Fruit fly (Drosophila melanogaster) whole organism, embryonic: ENCODE results near the gene tmod.

Experiments
- CG11456 ChIP-seq: fragments of 200-800 bp; sonication (Bioruptor generic); IDR thresholded peaks from 3 replicates; pipeline ENCODE4 v1.3.6; 2022; ENCODE audit warnings: missing biosample characterization, missing genetic modification characterization
- CG11504 ChIP-seq: fragments of 200-800 bp; sonication (Bioruptor generic); optimal IDR thresholded peaks from 3 replicates; lab custom pipeline; 2019; ENCODE audit warnings: missing biosample characterization, mild to moderate bottlenecking, missing genetic modification characterization, moderate library complexity
- CG11695 ChIP-seq: fragments of 200-800 bp; sonication (Bioruptor generic); IDR thresholded peaks from 3 replicates; pipeline ENCODE4 v1.3.6; 2022; ENCODE audit warnings: missing biosample characterization, missing genetic modification characterization
- CG11723 ChIP-seq: fragments of 200-800 bp; sonication (Bioruptor generic); optimal IDR thresholded peaks from 2 replicates; lab custom pipeline; 2017; ENCODE audit warnings: missing biosample characterization, mild to moderate bottlenecking, missing genetic modification characterization
- CG12219 ChIP-seq: fragments of 200-800 bp; sonication (Bioruptor generic); optimal IDR thresholded peaks from 3 replicates; lab custom pipeline; 2018; ENCODE audit warnings: missing biosample characterization, mild to moderate bottlenecking, missing genetic modification characterization
- CG12391 ChIP-seq: fragments of 200-800 bp; sonication (Bioruptor generic); optimal IDR thresholded peaks from 3 replicates; lab custom pipeline; 2018; ENCODE audit warnings: missing biosample characterization, mild to moderate bottlenecking, missing genetic modification characterization, moderate library complexity
- CG12769 ChIP-seq: fragments of 200-800 bp; sonication (Bioruptor generic); optimal IDR thresholded peaks from 2 replicates; lab custom pipeline; 2019; ENCODE audit warnings: missing biosample characterization, mild to moderate bottlenecking, missing genetic modification characterization, moderate library complexity
- CG14710 ChIP-seq: fragments of 200-800 bp; sonication (Bioruptor generic); optimal IDR thresholded peaks from 3 replicates; lab custom pipeline; 2019; ENCODE audit warnings: missing biosample characterization, mild to moderate bottlenecking, missing genetic modification characterization, moderate library complexity
- CG17829 ChIP-seq: fragments of 200-800 bp; optimal IDR thresholded peaks from 2 replicates; lab custom pipeline; 2019; ENCODE audit warnings: missing biosample characterization, mild to moderate bottlenecking, missing genetic modification characterization, moderate library complexity
- CG2678 ChIP-seq: fragments of 200-800 bp; sonication (Bioruptor generic); optimal IDR thresholded peaks from 3 replicates; lab custom pipeline; 2019; ENCODE audit warnings: missing biosample characterization, mild to moderate bottlenecking, missing genetic modification characterization, moderate library complexity
- CG2712 ChIP-seq: fragments of 200-800 bp; optimal IDR thresholded peaks from 3 replicates; lab custom pipeline; 2019; ENCODE audit warnings: missing biosample characterization, mild to moderate bottlenecking, missing genetic modification characterization, moderate library complexity
- CG42726 ChIP-seq: fragments of 200-800 bp; sonication (Bioruptor generic); IDR thresholded peaks from 2 replicates; pipeline ENCODE4 v1.3.6; 2022; ENCODE audit warnings: missing biosample characterization, missing genetic modification characterization; ENCODE audit not compliant: partially characterized antibody
- CG6765 ChIP-seq: fragments of 200-800 bp; sonication (Bioruptor generic); optimal IDR thresholded peaks from 3 replicates; lab custom pipeline; 2017; ENCODE audit warnings: missing biosample characterization, mild to moderate bottlenecking, missing genetic modification characterization
- CG9437 ChIP-seq: fragments of 200-800 bp; sonication (Bioruptor generic); optimal IDR thresholded peaks from 2 replicates; lab custom pipeline; 2018; ENCODE audit warnings: missing biosample characterization, mild to moderate bottlenecking, missing genetic modification characterization
- CrebB ChIP-seq: fragments of 200-800 bp; sonication (Bioruptor generic); optimal IDR thresholded peaks from 3 replicates; lab custom pipeline; 2018; ENCODE audit warnings: missing biosample characterization, mild to moderate bottlenecking, missing genetic modification characterization
- HLH3B ChIP-seq: fragments of 200-800 bp; sonication (Bioruptor generic); IDR thresholded peaks from 2 replicates; pipeline ENCODE4 v1.3.6; 2022; ENCODE audit warnings: missing biosample characterization, missing genetic modification characterization
- MESR4 ChIP-seq: fragments of 200-800 bp; sonication (Bioruptor generic); optimal IDR thresholded peaks from 2 replicates; lab custom pipeline; 2018; ENCODE audit warnings: missing biosample characterization, mild to moderate bottlenecking, missing genetic modification characterization, moderate library complexity
- Med ChIP-seq: fragments of 200-800 bp; sonication (Bioruptor generic); peaks from one replicate; lab custom pipeline; 2016; ENCODE audit warnings: missing biosample characterization, missing genetic modification characterization, mild to moderate bottlenecking, inconsistent platforms, moderate library complexity
- Oli ChIP-seq: fragments of 200-800 bp; sonication (Bioruptor generic); optimal IDR thresholded peaks from 2 replicates; lab custom pipeline; 2018; ENCODE audit warnings: missing biosample characterization, mild to moderate bottlenecking, missing genetic modification characterization, moderate library complexity
- Poxn ChIP-seq: fragments of 200-800 bp; sonication (Bioruptor generic); IDR thresholded peaks from 2 replicates; pipeline ENCODE4 v1.3.6; 2022; ENCODE audit warnings: missing biosample characterization, missing genetic modification characterization
- Ptx1 ChIP-seq: fragments of 200-800 bp; sonication (Bioruptor generic); IDR thresholded peaks from 2 replicates; pipeline ENCODE4 v1.3.6; 2022; ENCODE audit warnings: missing biosample characterization, missing genetic modification characterization
- Sox100B ChIP-seq: fragments of 200-800 bp; sonication (Bioruptor generic); optimal IDR thresholded peaks from 3 replicates; lab custom pipeline; 2018; ENCODE audit warnings: missing biosample characterization, mild to moderate bottlenecking, missing genetic modification characterization
- Sox102F ChIP-seq: fragments of 200-800 bp; sonication (Bioruptor generic); optimal IDR thresholded peaks from 2 replicates; lab custom pipeline; 2018; ENCODE audit warnings: missing biosample characterization, mild to moderate bottlenecking, missing genetic modification characterization, moderate library complexity
- ash1 ChIP-seq: fragments of 200-800 bp; sonication (Bioruptor generic); optimal IDR thresholded peaks from 2 replicates; lab custom pipeline; 2018; ENCODE audit warnings: missing biosample characterization, mild to moderate bottlenecking, missing genetic modification characterization
- bab2 ChIP-seq: fragments of 200-800 bp; sonication (Bioruptor generic); optimal IDR thresholded peaks from 2 replicates; lab custom pipeline; 2016; ENCODE audit warnings: missing biosample characterization, missing genetic modification characterization
- bsh ChIP-seq, 2 experiments: fragments of 200-800 bp; sonication (Bioruptor generic); optimal IDR thresholded peaks; 2 replicates each; lab custom pipeline; 2017 to 2018; ENCODE audit warnings: mild to moderate bottlenecking in 2 of 2, missing biosample characterization in 2 of 2, missing genetic modification characterization in 2 of 2, moderate library complexity in 1 of 2
- ci ChIP-seq: fragments of 200-800 bp; sonication (Bioruptor generic); IDR thresholded peaks from 3 replicates; pipeline ENCODE4 v1.3.6; 2022; ENCODE audit warnings: missing biosample characterization, missing genetic modification characterization
- dimm ChIP-seq: fragments of 200-800 bp; sonication (Bioruptor generic); IDR thresholded peaks from 2 replicates; pipeline ENCODE4 v1.3.6; 2022; ENCODE audit warnings: missing biosample characterization, missing genetic modification characterization
- dm ChIP-seq: fragments of 200-800 bp; sonication (Bioruptor generic); optimal IDR thresholded peaks from 3 replicates; lab custom pipeline; 2016; ENCODE audit warnings: missing biosample characterization, missing genetic modification characterization
- dmrt99B ChIP-seq: fragments of 200-800 bp; sonication (Bioruptor generic); optimal IDR thresholded peaks from 2 replicates; lab custom pipeline; 2018; ENCODE audit warnings: missing biosample characterization, mild to moderate bottlenecking, missing genetic modification characterization, moderate library complexity
- eve ChIP-seq, 2 experiments: fragments of >200 bp; optimal IDR thresholded peaks; 2 replicates each; lab custom pipeline; 2017; ENCODE audit warnings: missing biosample characterization in 2 of 2, missing genetic modification characterization in 2 of 2
- gem ChIP-seq: fragments of 200-800 bp; sonication (Bioruptor generic); optimal IDR thresholded peaks from 2 replicates; lab custom pipeline; 2019; ENCODE audit warnings: missing biosample characterization, mild to moderate bottlenecking, missing genetic modification characterization, moderate library complexity
- her ChIP-seq: fragments of 200-800 bp; sonication (Bioruptor generic); optimal IDR thresholded peaks from 2 replicates; lab custom pipeline; 2016; ENCODE audit warnings: missing biosample characterization, missing genetic modification characterization
- kay ChIP-seq: fragments of 200-800 bp; sonication (Bioruptor generic); optimal IDR thresholded peaks from 2 replicates; lab custom pipeline; 2016; ENCODE audit warnings: missing biosample characterization, missing genetic modification characterization
- lab ChIP-seq: fragments of 200-800 bp; sonication (Bioruptor generic); optimal IDR thresholded peaks from 3 replicates; lab custom pipeline; 2017; ENCODE audit warnings: missing biosample characterization, missing genetic modification characterization, mild to moderate bottlenecking, moderate library complexity, missing genetic modification reagents
- lmd ChIP-seq: fragments of 200-800 bp; sonication (Bioruptor generic); IDR thresholded peaks from 2 replicates; pipeline ENCODE4 v1.3.6; 2022; ENCODE audit warnings: missing biosample characterization, missing genetic modification characterization
- nerfin-1 ChIP-seq: fragments of 200-800 bp; sonication (Bioruptor generic); optimal IDR thresholded peaks from 3 replicates; lab custom pipeline; 2019; ENCODE audit warnings: missing biosample characterization, mild to moderate bottlenecking, missing genetic modification characterization, moderate library complexity
- onecut ChIP-seq: fragments of 200-800 bp; sonication (Bioruptor generic); IDR thresholded peaks from 2 replicates; pipeline ENCODE4 v1.3.6; 2022; ENCODE audit warnings: missing biosample characterization, missing genetic modification characterization
- org-1 ChIP-seq: fragments of 200-800 bp; sonication (Bioruptor generic); optimal IDR thresholded peaks from 2 replicates; lab custom pipeline; 2017; ENCODE audit warnings: missing biosample characterization, missing genetic modification characterization
- pho ChIP-seq: fragments of 200-800 bp; sonication (Bioruptor generic); optimal IDR thresholded peaks from 2 replicates; lab custom pipeline; 2016; ENCODE audit warnings: missing biosample characterization, missing genetic modification characterization
- phol ChIP-seq: fragments of 200-800 bp; sonication (Bioruptor generic); optimal IDR thresholded peaks from 3 replicates; lab custom pipeline; 2018; ENCODE audit warnings: missing biosample characterization, mild to moderate bottlenecking, missing genetic modification characterization, moderate library complexity
- prd ChIP-seq, 3 experiments: fragments of >200 bp in 2 of 3; fragments of 200-800 bp in 1 of 3; sonication (Bioruptor generic) in 1 of 3; optimal IDR thresholded peaks in 2 of 3; IDR thresholded peaks in 1 of 3; 2 replicates in 2 of 3; 3 replicates in 1 of 3; pipeline versions ENCODE4 v1.3.6 to Lab custom; 2017 to 2022; ENCODE audit warnings: missing biosample characterization in 1 of 3, missing genetic modification characterization in 1 of 3
- salm ChIP-seq: fragments of 200-800 bp; sonication (Bioruptor generic); optimal IDR thresholded peaks from 2 replicates; lab custom pipeline; 2018; ENCODE audit warnings: missing biosample characterization, mild to moderate bottlenecking, missing genetic modification characterization
- schlank ChIP-seq: fragments of 200-800 bp; sonication (Bioruptor generic); optimal IDR thresholded peaks from 2 replicates; lab custom pipeline; 2018; ENCODE audit warnings: missing biosample characterization, mild to moderate bottlenecking, missing genetic modification characterization
- scrt ChIP-seq: fragments of 200-800 bp; sonication (Bioruptor generic); optimal IDR thresholded peaks from 2 replicates; lab custom pipeline; 2018; ENCODE audit warnings: missing biosample characterization, mild to moderate bottlenecking, missing genetic modification characterization, moderate library complexity
- sens ChIP-seq: fragments of 200-800 bp; sonication (Bioruptor generic); peaks from one replicate; lab custom pipeline; 2016; ENCODE audit warnings: missing biosample characterization, missing genetic modification characterization
- stc ChIP-seq: fragments of 200-800 bp; sonication (Bioruptor generic); IDR thresholded peaks from 2 replicates; pipeline ENCODE4 v1.3.6; 2022; ENCODE audit warnings: missing biosample characterization, missing genetic modification characterization
- unpg ChIP-seq: fragments of 200-800 bp; sonication (Bioruptor generic); optimal IDR thresholded peaks from 3 replicates; lab custom pipeline; 2018; ENCODE audit warnings: missing biosample characterization, mild to moderate bottlenecking, missing genetic modification characterization, moderate library complexity
- vnd ChIP-seq: fragments of 200-800 bp; sonication (Bioruptor generic); IDR thresholded peaks from 3 replicates; pipeline ENCODE4 v1.3.6; 2022; ENCODE audit warnings: missing biosample characterization, missing genetic modification characterization; ENCODE audit not compliant: partially characterized antibody
- vvl ChIP-seq: fragments of 200-800 bp; sonication (Bioruptor generic); IDR thresholded peaks from 2 replicates; pipeline ENCODE4 v1.3.6; 2022; ENCODE audit warnings: missing biosample characterization, missing genetic modification characterization

The tmod gene

dm6 chr3R:30529570-30529969 lies 2.8 kb upstream of the tmod start:
- TF ChIP-seq bsh (GFP tag; optimal IDR thresholded peaks at IDR 0.05; lab: Kevin White, UChicago) (peak in 1 of 2 experiments; percentile 29), Sox102F (GFP tag; lab: Kevin White, UChicago) (peak; percentile 23), CG11695 (GFP tag; lab: Robert Waterston, UW) (0 out of 3 replicates have a peak, but pooled peaks have one; percentile 10), CG6765 (no peak), schlank (tag; lab: Kevin White, UChicago) (no peak), CrebB (tag; lab: Kevin White, UChicago) (no peak), Med (GFP tag; lab: Kevin White, UChicago) (peak; percentile 48), ash1 (GFP tag; lab: Kevin White, UChicago) (no peak), CG11504 (peak; percentile 19), lmd (GFP tag; lab: Robert Waterston, UW) (0 out of 2 replicates have a peak, but pooled peaks have one; percentile 19), bab2 (GFP tag; lab: Kevin White, UChicago) (no peak), scrt (GFP tag; lab: Kevin White, UChicago) (no peak), vvl (GFP tag; lab: Robert Waterston, UW) (peak; percentile 20; the same call in 1 of the 2 replicates), CG2712 (tag; lab: Kevin White, UChicago) (peak; percentile 6), kay (GFP tag; lab: Kevin White, UChicago) (no peak), vnd (GFP tag; lab: Robert Waterston, UW) (no peak), pho (GFP tag; lab: Kevin White, UChicago) (no peak), stc (no peak), dmrt99B (tag; lab: Kevin White, UChicago) (peak; percentile 2), org-1 (GFP tag; lab: Kevin White, UChicago) (no peak), CG12769 (tag; lab: Kevin White, UChicago) (peak; percentile 65), Sox100B (GFP tag; lab: Kevin White, UChicago) (no peak), onecut (GFP tag; lab: Robert Waterston, UW) (no peak), lab (peak; percentile 9), gem (tag; lab: Kevin White, UChicago) (peak; percentile 28), eve (GFP tag; optimal IDR thresholded peaks at IDR 0.05; lab: Kevin White, UChicago) (peak in 1 of 2 experiments; percentile 23), CG12391 (tag; lab: Kevin White, UChicago) (peak; percentile 19), CG11456 (no peak), CG9437 (GFP tag; lab: Kevin White, UChicago) (no peak), prd (optimal IDR thresholded peaks at IDR 0.05; lab: Kevin White, UChicago) (no peak), prd (GFP tag; IDR thresholded peaks at IDR 0.05; lab: Robert Waterston, UW) (0 out of 3 replicates have a peak, but pooled peaks have one; percentile 14), nerfin-1 (no peak), dimm (GFP tag; lab: Robert Waterston, UW) (no peak), ci (GFP tag; lab: Robert Waterston, UW) (0 out of 3 replicates have a peak, but pooled peaks have one; percentile 30), Poxn (GFP tag; lab: Robert Waterston, UW) (no peak), MESR4 (GFP tag; lab: Kevin White, UChicago) (no peak), sens (GFP tag; lab: Kevin White, UChicago) (peak; percentile 38), CG2678 (peak; percentile 15), unpg (GFP tag; lab: Kevin White, UChicago) (peak; percentile 9)
- TF ChIP-seq, all 482 proteins: peak for 19

DNA sequence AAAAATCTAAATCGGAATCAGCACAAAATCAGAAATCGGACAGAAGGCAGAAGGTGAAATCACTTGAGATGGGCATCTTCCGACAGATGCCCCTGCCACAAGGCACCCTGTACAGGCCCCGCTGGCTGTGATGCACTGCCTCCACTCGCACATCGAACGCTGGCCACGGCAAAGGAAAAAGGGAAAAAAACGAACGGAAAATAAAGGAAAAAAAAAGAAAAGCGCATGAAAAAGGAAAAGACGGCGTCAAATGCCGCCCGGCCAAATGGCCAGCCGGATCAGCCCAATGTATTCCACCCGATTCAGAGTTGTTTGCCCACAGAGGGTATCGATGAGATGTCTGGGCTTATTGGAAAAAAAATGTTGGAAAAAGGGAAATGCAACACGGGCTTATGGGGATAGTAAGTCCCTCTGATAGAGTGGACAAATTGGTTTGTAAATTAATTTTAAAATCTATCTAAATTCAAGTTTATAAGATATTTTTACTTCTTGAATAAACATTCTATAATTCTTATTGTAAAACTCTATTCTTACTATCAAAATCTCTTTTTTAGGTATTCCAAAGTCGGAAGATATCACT lies 1.2 kb upstream of the tmod start:
- no peak for TF ChIP-seq HLH3B (GFP tag; lab: Robert Waterston, UW)
- no peak for TF ChIP-seq CG11723 (GFP tag; lab: Kevin White, UChicago)
- TF ChIP-seq unpg (GFP tag; lab: Kevin White, UChicago): no peak
- no peak for TF ChIP-seq CG12219 (GFP tag; lab: Kevin White, UChicago)
- peak; percentile 10 for TF ChIP-seq Oli (tag; lab: Kevin White, UChicago)
- peak; percentile 40 for TF ChIP-seq phol (tag; lab: Kevin White, UChicago)
- no peak for TF ChIP-seq CG42726
- TF ChIP-seq salm: no peak
- peak; percentile 6 for TF ChIP-seq CG14710 (tag; lab: Kevin White, UChicago)
- TF ChIP-seq dm: no peak
- TF ChIP-seq Ptx1: 0 out of 2 replicates have a peak, but pooled peaks have one; percentile 28
- no peak for TF ChIP-seq her (GFP tag; lab: Kevin White, UChicago)
- TF ChIP-seq CG17829 (tag; lab: Kevin White, UChicago): peak; percentile 15
